Worm (Caenorhabditis elegans): ENCODE results near the gene C07E3.4.

ce11 chrII:10390854-10391253 lies 30.3 kb downstream of the C07E3.4 start, which contains the start of the genes T09F3.2 and T09F3.7:
- TF ChIP-seq fkh-8 (tag; optimal IDR thresholded peaks at IDR 0.05): no peak
- TF ChIP-seq nhr-28 (tag; optimal IDR thresholded peaks at IDR 0.05): no peak
- no peak for TF ChIP-seq mep-1 (tag; optimal IDR thresholded peaks at IDR 0.05)
- TF ChIP-seq mef-2 (tag; optimal IDR thresholded peaks at IDR 0.05): no peak
- no peak for TF ChIP-seq fos-1 (tag; optimal IDR thresholded peaks at IDR 0.05)
- TF ChIP-seq snpc-4 (tag; optimal IDR thresholded peaks at IDR 0.05): no peak
- TF ChIP-seq mdl-1 (tag; optimal IDR thresholded peaks at IDR 0.05): no peak
- TF ChIP-seq ceh-82 (tag; optimal IDR thresholded peaks at IDR 0.05): no peak
- TF ChIP-seq nhr-237 (tag; optimal IDR thresholded peaks at IDR 0.05): no peak
- TF ChIP-seq egl-27 (tag; optimal IDR thresholded peaks at IDR 0.05): no peak
- TF ChIP-seq zag-1 (tag; optimal IDR thresholded peaks at IDR 0.05): no peak
- TF ChIP-seq F16B12.6 (tag; optimal IDR thresholded peaks at IDR 0.05): no peak

All from whole organism, L1 larva.